Fruit fly (Drosophila melanogaster) whole organism, prepupa: ENCODE measurements around the gene crm.

ENCODE experiments used
- CG10631 ChIP-seq: fragments of 200-800 bp; sonication (Bioruptor generic); optimal IDR thresholded peaks from 2 replicates; lab custom pipeline; 2016; ENCODE audit warnings: missing biosample characterization, missing genetic modification characterization
- CG10669 ChIP-seq: fragments of 200-800 bp; sonication (Bioruptor generic); optimal IDR thresholded peaks from 3 replicates; lab custom pipeline; 2018; ENCODE audit warnings: missing biosample characterization, mild to moderate bottlenecking, missing genetic modification characterization, moderate library complexity
- CG11294 ChIP-seq: fragments of 200-800 bp; sonication (Bioruptor generic); IDR thresholded peaks from 2 replicates; pipeline ENCODE4 v1.3.6; 2022; ENCODE audit warnings: missing biosample characterization, missing genetic modification characterization
- CG15336 ChIP-seq: fragments of 200-800 bp; sonication (Bioruptor generic); IDR thresholded peaks from 2 replicates; pipeline ENCODE4 v1.3.6; 2022; ENCODE audit warnings: missing biosample characterization, missing genetic modification characterization
- CG1621 ChIP-seq: fragments of 200-800 bp; sonication (Bioruptor generic); optimal IDR thresholded peaks from 3 replicates; lab custom pipeline; 2018; ENCODE audit warnings: missing biosample characterization, mild to moderate bottlenecking, missing genetic modification characterization
- CG16779 ChIP-seq: fragments of 200-800 bp; sonication (Bioruptor generic); optimal IDR thresholded peaks from 3 replicates; lab custom pipeline; 2017; ENCODE audit warnings: missing biosample characterization, mild to moderate bottlenecking, missing genetic modification characterization
- CG3032 ChIP-seq: fragments of 200-800 bp; optimal IDR thresholded peaks from 2 replicates; lab custom pipeline; 2019; ENCODE audit warnings: missing biosample characterization, mild to moderate bottlenecking, missing genetic modification characterization, moderate library complexity
- CG31627 ChIP-seq: fragments of 200-800 bp; sonication (Bioruptor generic); optimal IDR thresholded peaks from 3 replicates; lab custom pipeline; 2016; ENCODE audit warnings: missing biosample characterization, missing genetic modification characterization
- CG32006 ChIP-seq: fragments of 200-800 bp; sonication (Bioruptor generic); optimal IDR thresholded peaks from 3 replicates; lab custom pipeline; 2017; ENCODE audit warnings: missing biosample characterization, mild to moderate bottlenecking, missing genetic modification characterization
- CG6163 ChIP-seq: fragments of 200-800 bp; sonication (Bioruptor generic); IDR thresholded peaks from 3 replicates; pipeline ENCODE4 v1.3.6; 2022; ENCODE audit warnings: missing biosample characterization, missing genetic modification characterization
- CG6276 ChIP-seq: fragments of 200-800 bp; sonication (Bioruptor generic); optimal IDR thresholded peaks from 2 replicates; lab custom pipeline; 2017; ENCODE audit warnings: missing biosample characterization, mild to moderate bottlenecking, missing genetic modification characterization
- CG6792 ChIP-seq: fragments of 200-800 bp; sonication (Bioruptor generic); optimal IDR thresholded peaks from 3 replicates; lab custom pipeline; 2016; ENCODE audit warnings: missing biosample characterization, missing genetic modification characterization
- CG6808 ChIP-seq: fragments of 200-800 bp; sonication (Bioruptor generic); optimal IDR thresholded peaks from 3 replicates; lab custom pipeline; 2017; ENCODE audit warnings: missing biosample characterization, missing genetic modification characterization, mild to moderate bottlenecking, moderate library complexity, missing genetic modification reagents
- CG6854 ChIP-seq: fragments of 200-800 bp; sonication (Bioruptor generic); optimal IDR thresholded peaks from 2 replicates; lab custom pipeline; 2017; ENCODE audit warnings: missing biosample characterization, mild to moderate bottlenecking, missing genetic modification characterization
- CG7368 ChIP-seq: fragments of 200-800 bp; sonication (Bioruptor generic); optimal IDR thresholded peaks from 3 replicates; lab custom pipeline; 2016; ENCODE audit warnings: missing biosample characterization, missing genetic modification characterization
- CG8632 ChIP-seq: fragments of 200-800 bp; sonication (Bioruptor generic); optimal IDR thresholded peaks from 3 replicates; lab custom pipeline; 2016; ENCODE audit warnings: missing biosample characterization, missing genetic modification characterization
- Eip75B ChIP-seq: fragments of 200-800 bp; sonication (Bioruptor generic); optimal IDR thresholded peaks from 3 replicates; lab custom pipeline; 2016; ENCODE audit warnings: missing biosample characterization, missing genetic modification characterization
- Eip78C ChIP-seq: fragments of 200-800 bp; sonication (Bioruptor generic); peaks from one replicate; lab custom pipeline; 2016; ENCODE audit warnings: missing biosample characterization, missing genetic modification characterization
- Eip93F ChIP-seq: fragments of 200-800 bp; sonication (Bioruptor generic); optimal IDR thresholded peaks from 2 replicates; lab custom pipeline; 2016; ENCODE audit warnings: missing biosample characterization, mild to moderate bottlenecking, missing genetic modification characterization
- Ets21C ChIP-seq: fragments of 200-800 bp; sonication (Bioruptor generic); optimal IDR thresholded peaks from 3 replicates; lab custom pipeline; 2016; ENCODE audit warnings: missing biosample characterization, missing genetic modification characterization
- Gug ChIP-seq: fragments of 200-800 bp; sonication (Bioruptor generic); IDR thresholded peaks from 2 replicates; pipeline ENCODE4 v1.3.6; 2022; ENCODE audit warnings: missing biosample characterization, missing genetic modification characterization
- Hr38 ChIP-seq: sonication (Bioruptor generic); optimal IDR thresholded peaks from 2 replicates; lab custom pipeline; 2016; ENCODE audit warnings: missing biosample characterization, missing genetic modification characterization
- Hr39 ChIP-seq: fragments of 200-800 bp; sonication (Bioruptor generic); optimal IDR thresholded peaks from 2 replicates; lab custom pipeline; 2016; ENCODE audit warnings: missing biosample characterization, missing genetic modification characterization
- Lpt ChIP-seq: fragments of 200-800 bp; sonication (Bioruptor generic); optimal IDR thresholded peaks from 3 replicates; lab custom pipeline; 2016; ENCODE audit warnings: missing biosample characterization, missing genetic modification characterization
- Met ChIP-seq: fragments of 200-800 bp; sonication (Bioruptor generic); optimal IDR thresholded peaks from 3 replicates; lab custom pipeline; 2016; ENCODE audit warnings: missing biosample characterization, missing genetic modification characterization
- Smox ChIP-seq: fragments of 200-800 bp; sonication (Bioruptor generic); optimal IDR thresholded peaks from 3 replicates; lab custom pipeline; 2016; ENCODE audit warnings: missing biosample characterization, missing genetic modification characterization
- Sox102F ChIP-seq: fragments of 200-800 bp; sonication (Bioruptor generic); optimal IDR thresholded peaks from 2 replicates; lab custom pipeline; 2016; ENCODE audit warnings: missing biosample characterization, mild to moderate bottlenecking, missing genetic modification characterization
- Sox14 ChIP-seq: fragments of 200-800 bp; sonication (Bioruptor generic); optimal IDR thresholded peaks from 3 replicates; lab custom pipeline; 2016; ENCODE audit warnings: missing biosample characterization, missing genetic modification characterization
- achi ChIP-seq: fragments of 200-800 bp; sonication (Bioruptor generic); optimal IDR thresholded peaks from 3 replicates; lab custom pipeline; 2016; ENCODE audit warnings: missing biosample characterization, missing genetic modification characterization
- acj6 ChIP-seq: fragments of 200-800 bp; sonication (Bioruptor generic); optimal IDR thresholded peaks from 3 replicates; lab custom pipeline; 2016; ENCODE audit warnings: missing biosample characterization, missing genetic modification characterization
- cyc ChIP-seq: fragments of 200-800 bp; sonication (Bioruptor generic); optimal IDR thresholded peaks from 3 replicates; lab custom pipeline; 2016; ENCODE audit warnings: missing biosample characterization, missing genetic modification characterization
- dac ChIP-seq: fragments of 200-800 bp; sonication (Bioruptor generic); optimal IDR thresholded peaks from 2 replicates; lab custom pipeline; 2017; ENCODE audit warnings: missing biosample characterization, mild to moderate bottlenecking, missing genetic modification characterization
- dsx ChIP-seq: fragments of 200-800 bp; optimal IDR thresholded peaks from 3 replicates; lab custom pipeline; 2019; ENCODE audit warnings: missing biosample characterization, mild to moderate bottlenecking, missing genetic modification characterization, moderate library complexity; ENCODE audit not compliant: poor library complexity, severe bottlenecking
- eg ChIP-seq: fragments of 200-800 bp; sonication (Bioruptor generic); IDR thresholded peaks from 3 replicates; pipeline ENCODE4 v1.3.6; 2022; ENCODE audit warnings: missing biosample characterization, missing genetic modification characterization
- esn ChIP-seq: fragments of 200-800 bp; sonication (Bioruptor generic); optimal IDR thresholded peaks from 2 replicates; lab custom pipeline; 2016; ENCODE audit warnings: missing biosample characterization, mild to moderate bottlenecking, missing genetic modification characterization, moderate library complexity
- fd85E ChIP-seq: fragments of 200-800 bp; sonication (Bioruptor generic); optimal IDR thresholded peaks from 3 replicates; lab custom pipeline; 2016; ENCODE audit warnings: missing biosample characterization, missing genetic modification characterization
- lz ChIP-seq: fragments of 200-800 bp; sonication (Bioruptor generic); optimal IDR thresholded peaks from 3 replicates; lab custom pipeline; 2016; ENCODE audit warnings: missing biosample characterization, missing genetic modification characterization
- net ChIP-seq: fragments of 200-800 bp; sonication (Bioruptor generic); optimal IDR thresholded peaks from 3 replicates; lab custom pipeline; 2016; ENCODE audit warnings: missing biosample characterization, missing genetic modification characterization
- pdm3 ChIP-seq: fragments of 200-800 bp; sonication (Bioruptor generic); optimal IDR thresholded peaks from 3 replicates; lab custom pipeline; 2016; ENCODE audit warnings: missing biosample characterization, missing genetic modification characterization
- spab ChIP-seq: fragments of 200-800 bp; sonication (Bioruptor generic); optimal IDR thresholded peaks from 2 replicates; lab custom pipeline; 2017; ENCODE audit warnings: missing biosample characterization, mild to moderate bottlenecking, missing genetic modification characterization, missing genetic modification reagents
- svp ChIP-seq: fragments of 200-800 bp; sonication (Bioruptor generic); peaks from one replicate; lab custom pipeline; 2016; ENCODE audit warnings: missing biosample characterization, missing genetic modification characterization
- topi ChIP-seq: fragments of 200-800 bp; sonication (Bioruptor generic); optimal IDR thresholded peaks from 3 replicates; lab custom pipeline; 2016; ENCODE audit warnings: missing biosample characterization, missing genetic modification characterization
- vri ChIP-seq: fragments of 200-800 bp; sonication (Bioruptor generic); optimal IDR thresholded peaks from 3 replicates; lab custom pipeline; 2016; ENCODE audit warnings: missing biosample characterization, mild to moderate bottlenecking, missing genetic modification characterization

The crm gene

DNA sequence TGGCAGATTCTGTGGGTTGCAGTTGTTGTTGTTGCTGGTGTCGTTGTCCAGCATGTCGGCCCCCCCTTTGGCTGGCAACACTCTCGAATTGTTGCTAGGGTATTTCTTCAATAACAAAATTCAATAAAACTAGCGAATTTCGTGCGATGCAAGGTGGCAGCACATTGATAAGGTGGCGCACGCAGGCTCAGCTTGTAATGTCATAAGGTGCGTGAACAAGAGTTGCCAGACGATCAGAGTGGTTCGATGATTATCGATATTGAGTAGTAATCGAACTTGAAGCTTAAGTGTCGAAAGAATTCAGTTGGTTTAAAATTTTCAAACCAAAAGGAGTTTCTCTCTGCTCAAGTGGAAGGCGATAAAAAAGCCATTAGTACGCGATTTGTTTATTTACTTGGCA lies 18.5 kb downstream of the crm start, which contains the start of gene CG2701:
Gene CG2701 (minus strand): TSS at position 206 of the 400 bp plus-strand sequence.
- TF ChIP-seq vri (GFP tag; lab: Kevin White, UChicago) (no peak), esn (GFP tag; lab: Kevin White, UChicago) (peak; percentile 26)

DNA sequence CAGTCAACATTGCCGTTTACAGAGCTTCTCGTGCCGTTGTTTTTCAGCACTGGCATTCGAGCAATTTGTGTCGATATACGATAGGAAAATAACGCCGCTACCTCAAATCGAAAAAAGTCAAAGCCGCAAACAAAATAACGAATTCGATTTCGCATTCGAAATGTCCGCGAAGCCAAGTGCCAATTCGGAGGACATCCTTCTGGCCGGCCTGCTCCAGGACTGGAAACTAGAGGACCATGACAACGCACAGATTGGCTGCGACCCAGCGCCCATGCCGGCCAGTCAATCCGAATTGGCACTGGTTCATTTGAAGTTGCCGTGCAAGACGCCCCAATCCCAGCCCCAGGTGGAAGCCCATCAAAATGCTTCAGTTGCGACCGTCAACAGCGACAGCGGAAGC lies 23.8 kb downstream of the crm start:
- TF ChIP-seq Eip75B (no peak), Hr39 (GFP tag; lab: Kevin White, UChicago) (no peak), CG6276 (GFP tag; lab: Kevin White, UChicago) (no peak), CG7368 (GFP tag; lab: Kevin White, UChicago) (no peak), Sox102F (GFP tag; lab: Kevin White, UChicago) (no peak), CG6163 (GFP tag; lab: Robert Waterston, UW) (no peak), CG31627 (no peak), Ets21C (GFP tag; lab: Kevin White, UChicago) (no peak), Lpt (no peak), CG11294 (no peak), CG1621 (tag; lab: Kevin White, UChicago) (no peak), fd85E (GFP tag; lab: Kevin White, UChicago) (no peak), CG6808 (no peak), CG15336 (GFP tag; lab: Robert Waterston, UW) (no peak), CG8632 (GFP tag; lab: Kevin White, UChicago) (no peak), CG6854 (GFP tag; lab: Kevin White, UChicago) (no peak)
- TF ChIP-seq, all 60 proteins: peak for 0

DNA sequence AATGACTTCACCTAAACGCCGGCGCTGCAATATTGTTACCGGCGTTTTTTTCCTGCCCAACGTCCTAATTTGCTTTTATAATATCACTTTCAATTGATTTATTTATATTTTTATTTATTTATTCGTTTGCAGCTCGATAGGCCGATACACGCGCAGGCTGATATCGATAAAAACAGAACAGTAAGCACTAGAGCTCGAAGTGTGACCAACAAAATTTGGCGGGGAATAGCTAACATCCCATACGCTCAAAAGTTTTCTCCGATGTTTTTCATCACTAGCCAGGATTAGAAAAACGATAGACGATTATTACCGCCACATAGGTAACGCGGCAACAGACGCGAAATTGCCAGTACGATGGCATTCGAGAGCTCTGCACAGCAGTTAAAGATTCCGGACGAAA lies 24.8 kb downstream of the crm start, which contains the start of the genes CG2685 and CG2694:
Gene CG2685 (minus strand): TSS at position 185 of the 400 bp plus-strand sequence.
Gene CG2694 (plus strand): TSS at position 304 of the 400 bp plus-strand sequence.
- TF ChIP-seq Smox (GFP tag; lab: Kevin White, UChicago) = no peak
- peak; percentile 15 for TF ChIP-seq esn (GFP tag; lab: Kevin White, UChicago)
- TF ChIP-seq Eip78C (GFP tag; lab: Kevin White, UChicago) = peak; percentile 21

DNA sequence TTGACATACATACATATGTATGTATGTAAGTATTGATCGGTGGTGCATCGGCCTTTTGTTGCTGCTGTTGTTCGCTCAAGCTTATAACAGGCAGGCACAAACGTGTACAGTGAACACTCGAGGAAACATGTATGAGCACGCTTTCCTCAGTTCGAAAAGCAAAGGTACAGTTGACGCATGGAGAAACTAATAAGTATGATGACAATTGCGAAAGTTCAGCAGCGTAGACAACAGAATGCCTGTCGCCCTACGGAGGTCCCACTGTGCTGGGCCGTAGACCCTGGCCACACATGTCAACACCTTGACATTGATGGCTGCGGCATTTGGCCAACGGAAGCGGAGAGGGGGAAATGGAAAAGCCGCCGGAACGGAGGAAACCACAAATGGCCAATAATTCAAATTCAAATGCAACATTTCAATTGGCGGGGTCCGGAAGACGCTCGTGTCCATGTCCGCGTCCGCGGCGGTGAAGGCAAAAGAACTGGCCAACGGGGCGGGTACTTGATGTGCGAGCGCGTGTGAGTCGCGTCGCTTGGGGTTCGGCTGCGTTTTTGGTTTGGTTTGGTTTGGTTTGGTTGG lies 30.3 kb downstream of the crm start, which contains the start of gene CG2681:
Gene CG2681 (plus strand): TSS at position 529 of the 579 bp plus-strand sequence.
- TF ChIP-seq Eip78C (GFP tag; lab: Kevin White, UChicago) (peak; percentile 57), net (GFP tag; lab: Kevin White, UChicago) (no peak), CG10631 (GFP tag; lab: Kevin White, UChicago) (no peak), achi (no peak), CG32006 (GFP tag; lab: Kevin White, UChicago) (no peak), spab (no peak), CG31627 (peak; percentile 22), esn (GFP tag; lab: Kevin White, UChicago) (peak; percentile 7), Met (GFP tag; lab: Kevin White, UChicago) (no peak), CG15336 (GFP tag; lab: Robert Waterston, UW) (peak; percentile 33; the same call in 1 of the 2 replicates), CG7368 (GFP tag; lab: Kevin White, UChicago) (peak; percentile 37), vri (GFP tag; lab: Kevin White, UChicago) (no peak), CG6163 (GFP tag; lab: Robert Waterston, UW) (peak; percentile 71), dac (no peak), topi (GFP tag; lab: Kevin White, UChicago) (peak; percentile 18), pdm3 (GFP tag; lab: Kevin White, UChicago) (no peak), Sox14 (GFP tag; lab: Kevin White, UChicago) (peak; percentile 34), CG6808 (no peak), CG6792 (GFP tag; lab: Kevin White, UChicago) (peak; percentile 2), acj6 (no peak), Eip93F (GFP tag; lab: Kevin White, UChicago) (no peak), Gug (peak; percentile 38; the same call in 1 of the 2 replicates), dsx (no peak), lz (peak; percentile 20), Hr39 (GFP tag; lab: Kevin White, UChicago) (peak; percentile 49), fd85E (GFP tag; lab: Kevin White, UChicago) (no peak), CG16779 (tag; lab: Kevin White, UChicago) (no peak), svp (GFP tag; lab: Kevin White, UChicago) (no peak), CG3032 (tag; lab: Kevin White, UChicago) (no peak), Hr38 (GFP tag; lab: Kevin White, UChicago) (no peak), CG11294 (peak; percentile 46), CG10669 (no peak), eg (GFP tag; lab: Robert Waterston, UW) (peak; percentile 68), cyc (GFP tag; lab: Kevin White, UChicago) (peak; percentile 16)
